Worm (Caenorhabditis elegans) whole organism, L2 larva: ENCODE data around the gene tnc-2.

Experiments
- blmp-1 ChIP-seq: sonication (generic microtip); optimal IDR thresholded peaks from 2 replicates; lab custom pipeline; 2017; ENCODE audit warnings: missing genetic modification characterization, mild to moderate bottlenecking, missing compliant biosample characterization, antibody characterized with exemption, moderate library complexity; ENCODE audit not compliant: insufficient read depth
- nhr-10 ChIP-seq: sonication (generic microtip); optimal IDR thresholded peaks from 2 replicates; lab custom pipeline; 2017; ENCODE audit warnings: missing biosample characterization, missing genetic modification characterization
- nhr-129 ChIP-seq: fragments of 150-350 bp; optimal IDR thresholded peaks from 2 replicates; lab custom pipeline; 2014; ENCODE audit warnings: missing biosample characterization, missing genetic modification characterization
- nhr-25 ChIP-seq: fragments of 150-350 bp; sonication (generic microtip); optimal IDR thresholded peaks from 3 replicates; lab custom pipeline; 2014; ENCODE audit warnings: missing biosample characterization, missing genetic modification characterization
- sma-9 ChIP-seq, 2 experiments: fragments of 150-350 bp in 1 of 2; sonication (generic microtip) in 1 of 2; optimal IDR thresholded peaks; 2 replicates each; lab custom pipeline; 2014 to 2016; ENCODE audit warnings: missing genetic modification characterization in 2 of 2, mild to moderate bottlenecking in 1 of 2, missing biosample characterization in 1 of 2, missing compliant biosample characterization in 1 of 2, missing genetic modification reagents in 1 of 2, moderate library complexity in 1 of 2

tnc-2 gene

ce11 chrII:10516375-10516774 lies 49.7 kb downstream of the tnc-2 start:
- TF ChIP-seq blmp-1 (tag; lab: Kevin White, UChicago) = peak; percentile 58
- no peak for TF ChIP-seq nhr-10
- peak; percentile 17 for TF ChIP-seq nhr-25
- peak; percentile 41 for TF ChIP-seq nhr-129 (tag; lab: Kevin White, UChicago)
- TF ChIP-seq sma-9 (GFP tag; optimal IDR thresholded peaks at IDR 0.05; lab: Kevin White, UChicago) = peak; percentile 10
- no peak for TF ChIP-seq sma-9 (tag; optimal IDR thresholded peaks at IDR 0.05; lab: Kevin White, UChicago)
